Worm (Caenorhabditis elegans) whole organism, early embryonic: ENCODE results near the gene C54F6.18.

Experiments
- ama-1 ChIP-seq: fragments of 150-350 bp; optimal IDR thresholded peaks from 2 replicates; lab custom pipeline; 2014
- ets-7 ChIP-seq: sonication (generic microtip); optimal IDR thresholded peaks from 2 replicates; lab custom pipeline; 2016; ENCODE audit warnings: missing genotype, missing genetic modification characterization, missing compliant biosample characterization
- hmbx-1 ChIP-seq: sonication (generic microtip); optimal IDR thresholded peaks from 2 replicates; lab custom pipeline; 2016; ENCODE audit warnings: mild to moderate bottlenecking, missing genetic modification characterization, missing compliant biosample characterization
- tra-4 ChIP-seq: sonication (generic microtip); optimal IDR thresholded peaks from 2 replicates; lab custom pipeline; 2017; ENCODE audit warnings: missing genetic modification characterization, missing compliant biosample characterization

ce11 chrV:7570290-7570689, 44.5 kb downstream of the C54F6.18 start, which contains the start of gene clec-212:
- TF ChIP-seq tra-4 (tag; lab: Kevin White, UChicago): no peak
- TF ChIP-seq ets-7 (tag; lab: Kevin White, UChicago): no peak
- TF ChIP-seq hmbx-1: no peak
- TF ChIP-seq ama-1 (lab: Kevin White, UChicago): no peak
